Fruit fly (Drosophila melanogaster) whole organism, wandering third instar larva: ENCODE results near the gene Oseg1.

ENCODE experiments used
- Dfd ChIP-seq: fragments of >200 bp; optimal IDR thresholded peaks from 2 replicates; lab custom pipeline; 2017; ENCODE audit warnings: missing biosample characterization, missing genetic modification characterization
- Hr83 ChIP-seq: fragments of 200-300 bp; sonication (Bioruptor generic); optimal IDR thresholded peaks from 2 replicates; lab custom pipeline; 2016; ENCODE audit warnings: missing biosample characterization, mild to moderate bottlenecking, missing genetic modification characterization, moderate library complexity; ENCODE audit not compliant: poor library complexity, severe bottlenecking
- h ChIP-seq: fragments of 200-800 bp; sonication (Bioruptor generic); optimal IDR thresholded peaks from 3 replicates; lab custom pipeline; 2016; ENCODE audit warnings: missing biosample characterization, mild to moderate bottlenecking, missing genetic modification characterization
- usp ChIP-seq: fragments of >200 bp; optimal IDR thresholded peaks from 2 replicates; lab custom pipeline; 2017; ENCODE audit warnings: missing biosample characterization, missing genetic modification characterization

- no peak for TF ChIP-seq Dfd (GFP tag; lab: Kevin White, UChicago)
- TF ChIP-seq h (GFP tag; lab: Kevin White, UChicago), result peak; percentile 57
- no peak for TF ChIP-seq usp (GFP tag; lab: Kevin White, UChicago)
- no peak for TF ChIP-seq Hr83 (GFP tag; lab: Kevin White, UChicago)
Measured at dm6 chr3L:8395630-8396168, 16.9 kb downstream of the Oseg1 start, which contains the start of gene CG7120.
